Worm (Caenorhabditis elegans) whole organism, young adult: ENCODE results near the gene M176.5.

Source experiments
- B0035.1 ChIP-seq: sonication (generic microtip); optimal IDR thresholded peaks from 2 replicates; lab custom pipeline; 2016; ENCODE audit warnings: missing genetic modification characterization, mild to moderate bottlenecking, missing compliant biosample characterization, missing genotype, missing genetic modification reagents
- akir-1 ChIP-seq: fragments of 200-800 bp; sonication (Bioruptor generic); optimal IDR thresholded peaks from 2 replicates; lab custom pipeline; 2018; ENCODE audit warnings: mild to moderate bottlenecking, missing genetic modification characterization, moderate library complexity, missing compliant biosample characterization
- ama-1 ChIP-seq, 3 experiments: fragments of 150-350 bp in 1 of 3; sonication (generic microtip) in 2 of 3; optimal IDR thresholded peaks; 2 replicates each; lab custom pipeline; 2014 to 2018; ENCODE audit warnings: missing biosample characterization in 2 of 3, missing genetic modification characterization in 2 of 3, missing genetic modification reagents in 2 of 3
- aptf-3 ChIP-seq: fragments of 200-800 bp; sonication (Bioruptor generic); IDR thresholded peaks from 2 replicates; pipeline ENCODE4 v1.3.6; 2022; ENCODE audit warnings: missing genetic modification characterization, missing compliant biosample characterization
- ceh-27 ChIP-seq: fragments of 200-800 bp; sonication (Bioruptor generic); optimal IDR thresholded peaks from 2 replicates; lab custom pipeline; 2018; ENCODE audit warnings: mild to moderate bottlenecking, missing genetic modification characterization, moderate library complexity, missing compliant biosample characterization
- efl-1 ChIP-seq: fragments of 150-350 bp; optimal IDR thresholded peaks from 2 replicates; lab custom pipeline; 2014; ENCODE audit warnings: missing biosample characterization, missing genetic modification reagents, missing genetic modification characterization
- hmg-1.2 ChIP-seq: fragments of 200-800 bp; sonication (Bioruptor generic); IDR thresholded peaks from 2 replicates; pipeline ENCODE4 v1.3.6; 2022; ENCODE audit warnings: missing genetic modification reagents, missing genetic modification characterization, missing compliant biosample characterization
- mcd-1 ChIP-seq: fragments of 200-800 bp; sonication (Bioruptor generic); IDR thresholded peaks from 2 replicates; pipeline ENCODE4 v1.3.6; 2022; ENCODE audit warnings: missing genetic modification reagents, missing genetic modification characterization, missing compliant biosample characterization
- rcor-1 ChIP-seq: fragments of 200-800 bp; sonication (Bioruptor generic); IDR thresholded peaks from 2 replicates; pipeline ENCODE4 v1.3.6; 2022; ENCODE audit warnings: missing genetic modification reagents, missing genetic modification characterization, missing compliant biosample characterization
- snpc-4 ChIP-seq, 5 experiments: fragments of 150-350 bp in 1 of 5; sonication (generic microtip) in 4 of 5; optimal IDR thresholded peaks; 2 replicates each; lab custom pipeline; 2014 to 2018; ENCODE audit warnings: missing genetic modification characterization in 5 of 5, missing biosample characterization in 3 of 5, antibody characterized with exemption in 2 of 5, mild to moderate bottlenecking in 2 of 5, missing compliant biosample characterization in 2 of 5, missing genotype in 2 of 5, moderate library complexity in 2 of 5, missing genetic modification reagents in 1 of 5

DNA sequence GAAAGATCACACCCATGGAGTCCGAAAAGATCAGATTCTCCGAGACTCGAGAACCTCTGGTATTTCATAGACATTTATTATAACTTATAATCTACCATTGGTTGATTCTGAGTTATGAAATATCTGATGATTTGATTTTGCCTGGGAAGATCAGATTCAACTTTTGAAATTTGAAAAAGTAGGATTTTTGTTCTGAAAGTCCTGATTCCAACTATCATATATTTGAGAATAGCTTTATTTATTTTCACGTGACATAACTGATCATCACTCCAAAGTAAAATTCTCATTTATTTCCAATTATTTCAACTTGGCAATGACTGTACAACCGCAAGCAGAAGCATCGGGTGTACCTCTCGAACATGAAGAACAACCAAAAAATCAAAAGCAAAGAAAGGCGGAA lies 27.8 kb downstream of the M176.5 start, which contains the start of gene Y51B9A.7:
- TF ChIP-seq akir-1 (no peak), hmg-1.2 (GFP tag; lab: Robert Waterston, UW) (no peak), ama-1 (optimal IDR thresholded peaks at IDR 0.05; lab: Kevin White, UChicago) (no peak), ama-1 (GFP tag; optimal IDR thresholded peaks at IDR 0.05; lab: Kevin White, UChicago) (no peak), mcd-1 (GFP tag; lab: Robert Waterston, UW) (no peak), rcor-1 (GFP tag; lab: Robert Waterston, UW) (no peak), snpc-4 (GFP tag; optimal IDR thresholded peaks at IDR 0.05; lab: Kevin White, UChicago) (no peak), snpc-4 (tag; optimal IDR thresholded peaks at IDR 0.05; lab: Kevin White, UChicago) (no peak), ceh-27 (no peak), B0035.1 (tag; lab: Kevin White, UChicago) (no peak), efl-1 (GFP tag; lab: Kevin White, UChicago) (no peak), aptf-3 (GFP tag; lab: Robert Waterston, UW) (no peak)
